Fruit fly (Drosophila melanogaster): ENCODE data around the gene CG46316.

DNA sequence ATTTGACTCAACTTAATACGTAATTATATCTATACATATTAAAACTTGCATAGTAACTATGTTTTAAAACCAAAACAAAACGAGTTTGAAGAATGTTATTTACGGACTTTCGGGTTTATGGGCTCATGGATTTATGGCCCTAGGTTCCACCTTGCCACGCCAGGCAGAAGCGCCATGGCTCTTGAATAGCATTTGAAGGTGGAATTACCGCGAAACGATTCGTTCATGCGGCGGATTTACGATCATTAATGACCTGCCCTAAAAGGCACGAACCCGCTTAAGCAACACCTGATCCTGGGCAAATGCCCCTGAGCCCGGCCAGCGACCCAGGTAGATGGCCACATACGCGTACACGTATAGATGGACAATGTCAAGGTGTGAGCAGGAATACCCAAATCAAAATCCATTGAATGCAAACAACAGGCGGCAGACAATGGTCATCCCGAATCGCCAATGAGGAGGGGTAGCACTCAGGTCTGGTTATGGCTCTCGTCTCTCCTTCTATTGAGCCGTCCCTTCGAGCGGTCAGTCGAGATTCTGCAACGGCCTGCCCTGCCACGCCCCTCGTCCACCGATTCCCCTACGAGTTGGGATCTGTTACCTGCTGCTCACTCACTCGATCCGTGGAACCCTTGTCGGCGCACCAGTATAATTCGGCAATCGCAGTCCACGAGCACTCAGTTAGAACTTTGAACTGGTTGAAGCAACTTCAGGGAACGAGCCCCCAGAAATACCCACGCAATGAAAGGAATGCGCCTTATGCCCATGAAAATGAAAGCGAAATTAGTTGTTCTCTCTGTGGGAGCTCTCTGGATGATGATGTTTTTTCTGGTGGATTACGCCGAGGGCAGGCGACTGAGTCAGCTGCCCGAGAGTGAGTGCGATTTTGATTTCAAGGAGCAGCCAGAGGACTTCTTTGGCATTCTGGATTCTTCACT, 36.7 kb downstream of the CG46316 start, which contains the start of gene tld:
- TF ChIP-seq CG8478 (optimal IDR thresholded peaks at IDR 0.05) (no peak), CTCF (optimal IDR thresholded peaks at IDR 0.05) (no peak)
